Worm (Caenorhabditis elegans) whole organism, early embryonic: ENCODE measurements around the gene E02A10.4.

Experiments used
- B0310.2 ChIP-seq: sonication (generic microtip); optimal IDR thresholded peaks from 2 replicates; lab custom pipeline; 2016; ENCODE audit warnings: mild to moderate bottlenecking, missing genetic modification characterization, missing compliant biosample characterization
- F13C5.2 ChIP-seq: sonication (generic microtip); optimal IDR thresholded peaks from 2 replicates; lab custom pipeline; 2017; ENCODE audit warnings: mild to moderate bottlenecking, missing genetic modification characterization, inconsistent platforms, missing compliant biosample characterization
- aly-1 ChIP-seq: sonication (generic microtip); optimal IDR thresholded peaks from 2 replicates; lab custom pipeline; 2016; ENCODE audit warnings: missing genetic modification characterization, missing compliant biosample characterization
- ama-1 ChIP-seq: fragments of 150-350 bp; optimal IDR thresholded peaks from 2 replicates; lab custom pipeline; 2014
- ceh-13 ChIP-seq: fragments of 200-800 bp; sonication (Bioruptor generic); optimal IDR thresholded peaks from 2 replicates; lab custom pipeline; 2018; ENCODE audit warnings: mild to moderate bottlenecking, missing genetic modification characterization, missing compliant biosample characterization
- ceh-36 ChIP-seq: sonication (generic microtip); optimal IDR thresholded peaks from 2 replicates; lab custom pipeline; 2016; ENCODE audit warnings: missing genetic modification characterization, inconsistent platforms, missing compliant biosample characterization
- ets-7 ChIP-seq: sonication (generic microtip); optimal IDR thresholded peaks from 2 replicates; lab custom pipeline; 2016; ENCODE audit warnings: missing genotype, missing genetic modification characterization, missing compliant biosample characterization
- flt-1 ChIP-seq: fragments of 200-800 bp; sonication (Bioruptor generic); IDR thresholded peaks from 2 replicates; pipeline ENCODE4 v1.3.6; 2022; ENCODE audit warnings: missing genetic modification characterization, missing compliant biosample characterization
- hmbx-1 ChIP-seq: sonication (generic microtip); optimal IDR thresholded peaks from 2 replicates; lab custom pipeline; 2016; ENCODE audit warnings: mild to moderate bottlenecking, missing genetic modification characterization, missing compliant biosample characterization
- hmg-4 ChIP-seq: fragments of 200-800 bp; sonication (Bioruptor generic); optimal IDR thresholded peaks from 2 replicates; lab custom pipeline; 2018; ENCODE audit warnings: mild to moderate bottlenecking, missing genetic modification characterization, missing compliant biosample characterization
- hnd-1 ChIP-seq: sonication (generic microtip); optimal IDR thresholded peaks from 2 replicates; lab custom pipeline; 2016; ENCODE audit warnings: missing genetic modification characterization, missing compliant biosample characterization
- pes-1 ChIP-seq: fragments of 200-800 bp; sonication (Bioruptor generic); IDR thresholded peaks from 2 replicates; pipeline ENCODE4 v1.3.6; 2022; ENCODE audit warnings: missing genetic modification reagents, missing genetic modification characterization, missing compliant biosample characterization
- scrt-1 ChIP-seq: fragments of 200-800 bp; sonication (Bioruptor generic); IDR thresholded peaks from 2 replicates; pipeline ENCODE4 v1.3.6; 2022; ENCODE audit warnings: missing genetic modification characterization, missing compliant biosample characterization
- sea-1 ChIP-seq: fragments of 200-800 bp; sonication (Bioruptor generic); conservative IDR thresholded peaks from 2 replicates; pipeline ENCODE4 v1.3.6; 2022; ENCODE audit warnings: missing genetic modification characterization, missing compliant biosample characterization
- tbx-11 ChIP-seq: fragments of 200-800 bp; sonication (Bioruptor generic); IDR thresholded peaks from 2 replicates; pipeline ENCODE4 v1.3.6; 2022; ENCODE audit warnings: missing genetic modification characterization, missing compliant biosample characterization
- tbx-37 ChIP-seq: fragments of 200-800 bp; sonication (Bioruptor generic); conservative IDR thresholded peaks from 2 replicates; pipeline ENCODE4 v1.3.6; 2022; ENCODE audit warnings: missing genetic modification reagents, missing genetic modification characterization, missing compliant biosample characterization
- tra-4 ChIP-seq: sonication (generic microtip); optimal IDR thresholded peaks from 2 replicates; lab custom pipeline; 2017; ENCODE audit warnings: missing genetic modification characterization, missing compliant biosample characterization

The E02A10.4 gene

ce11 chrV:12552671-12553212, 15.0 kb downstream of the E02A10.4 start, which contains the start of gene F45D3.4:
Gene F45D3.4 (minus strand): TSS chrV:12553191.
- no peak for TF ChIP-seq ama-1 (lab: Kevin White, UChicago)
- TF ChIP-seq tra-4 (tag; lab: Kevin White, UChicago): no peak
- TF ChIP-seq hmbx-1 (tag; lab: Kevin White, UChicago): no peak
- TF ChIP-seq B0310.2 (tag; lab: Kevin White, UChicago): no peak
- TF ChIP-seq pes-1: no peak
- TF ChIP-seq ceh-36 (tag; lab: Kevin White, UChicago): no peak
- TF ChIP-seq flt-1 (GFP tag; lab: Robert Waterston, UW): no peak
- TF ChIP-seq ceh-13 (GFP tag; lab: Kevin White, UChicago): no peak
- TF ChIP-seq sea-1 (GFP tag; lab: Robert Waterston, UW): no peak
- no peak for TF ChIP-seq ets-7
- TF ChIP-seq F13C5.2 (tag; lab: Kevin White, UChicago): no peak

- TF ChIP-seq tbx-11 (GFP tag; lab: Robert Waterston, UW) (no peak), ama-1 (lab: Kevin White, UChicago) (no peak), hmbx-1 (tag; lab: Kevin White, UChicago) (no peak), aly-1 (no peak), sea-1 (GFP tag; lab: Robert Waterston, UW) (no peak), ceh-36 (tag; lab: Kevin White, UChicago) (no peak), B0310.2 (tag; lab: Kevin White, UChicago) (no peak), tbx-37 (GFP tag; lab: Robert Waterston, UW) (no peak), tra-4 (tag; lab: Kevin White, UChicago) (no peak), hmg-4 (GFP tag; lab: Kevin White, UChicago) (no peak), scrt-1 (GFP tag; lab: Robert Waterston, UW) (no peak), ets-7 (no peak), ceh-13 (GFP tag; lab: Kevin White, UChicago) (no peak), flt-1 (GFP tag; lab: Robert Waterston, UW) (no peak)
Observed at ce11 chrV:12551638-12552478, 15.9 kb downstream of the E02A10.4 start.

ce11 chrV:12550755-12551154, 17.0 kb downstream of the E02A10.4 start:
- TF ChIP-seq ets-7 (no peak), flt-1 (GFP tag; lab: Robert Waterston, UW) (no peak), F13C5.2 (tag; lab: Kevin White, UChicago) (no peak), ama-1 (lab: Kevin White, UChicago) (no peak), hmbx-1 (tag; lab: Kevin White, UChicago) (no peak), pes-1 (no peak), ceh-36 (tag; lab: Kevin White, UChicago) (no peak), aly-1 (no peak), hmg-4 (GFP tag; lab: Kevin White, UChicago) (no peak), sea-1 (GFP tag; lab: Robert Waterston, UW) (no peak), B0310.2 (tag; lab: Kevin White, UChicago) (no peak), tbx-37 (GFP tag; lab: Robert Waterston, UW) (no peak), hnd-1 (tag; lab: Kevin White, UChicago) (no peak)

- no peak for TF ChIP-seq tbx-11 (GFP tag; lab: Robert Waterston, UW)
- no peak for TF ChIP-seq scrt-1 (GFP tag; lab: Robert Waterston, UW)
Observed at ce11 chrV:12550036-12550626, 17.6 kb downstream of the E02A10.4 start, which contains the start of gene F45D3.3. Gene F45D3.3 (minus strand): TSS chrV:12550385.

ce11 chrV:12549604-12550003, 18.1 kb downstream of the E02A10.4 start:
- no peak for TF ChIP-seq flt-1 (GFP tag; lab: Robert Waterston, UW)
- TF ChIP-seq hmg-4 (GFP tag; lab: Kevin White, UChicago): no peak
- no peak for TF ChIP-seq pes-1
- TF ChIP-seq hnd-1 (tag; lab: Kevin White, UChicago): no peak
- TF ChIP-seq ceh-13 (GFP tag; lab: Kevin White, UChicago): no peak
- TF ChIP-seq ets-7: no peak
- no peak for TF ChIP-seq sea-1 (GFP tag; lab: Robert Waterston, UW)
- TF ChIP-seq F13C5.2 (tag; lab: Kevin White, UChicago): no peak
- no peak for TF ChIP-seq aly-1
- no peak for TF ChIP-seq ceh-36 (tag; lab: Kevin White, UChicago)
- TF ChIP-seq ama-1 (lab: Kevin White, UChicago): no peak

- TF ChIP-seq ets-7 (no peak), pes-1 (no peak), hnd-1 (tag; lab: Kevin White, UChicago) (no peak), hmg-4 (GFP tag; lab: Kevin White, UChicago) (no peak), sea-1 (GFP tag; lab: Robert Waterston, UW) (no peak), flt-1 (GFP tag; lab: Robert Waterston, UW) (no peak), tra-4 (tag; lab: Kevin White, UChicago) (no peak), scrt-1 (GFP tag; lab: Robert Waterston, UW) (no peak), aly-1 (no peak), tbx-37 (GFP tag; lab: Robert Waterston, UW) (no peak), ceh-13 (GFP tag; lab: Kevin White, UChicago) (no peak), F13C5.2 (tag; lab: Kevin White, UChicago) (no peak), ama-1 (lab: Kevin White, UChicago) (no peak), hmbx-1 (tag; lab: Kevin White, UChicago) (no peak), B0310.2 (tag; lab: Kevin White, UChicago) (no peak), ceh-36 (tag; lab: Kevin White, UChicago) (no peak), tbx-11 (GFP tag; lab: Robert Waterston, UW) (no peak)
Observed at ce11 chrV:12548830-12549229, 18.9 kb downstream of the E02A10.4 start.
